Fruit fly (Drosophila melanogaster) whole organism: ENCODE data around the gene CG14357.

Experiments used
- CG8478 ChIP-seq: fragments of >200 bp; optimal IDR thresholded peaks from 2 replicates; lab custom pipeline; 2018; ENCODE audit warnings: inconsistent platforms
- Dll ChIP-seq: fragments of >200 bp; optimal IDR thresholded peaks from 2 replicates; lab custom pipeline; 2017
- EcR ChIP-seq, 2 experiments: fragments of >200 bp; optimal IDR thresholded peaks; 2 replicates each; lab custom pipeline; 2017; ENCODE audit warnings: missing biosample characterization in 2 of 2, missing genetic modification characterization in 2 of 2, missing genetic modification reagents in 2 of 2
- pan ChIP-seq: fragments of >200 bp; optimal IDR thresholded peaks from 2 replicates; lab custom pipeline; 2017
- psq ChIP-seq: fragments of >200 bp; optimal IDR thresholded peaks from 2 replicates; lab custom pipeline; 2017
- usp ChIP-seq: fragments of >200 bp; optimal IDR thresholded peaks from 2 replicates; lab custom pipeline; 2017; ENCODE audit warnings: missing biosample characterization, missing genetic modification characterization, mixed read lengths

CG14357 gene

dm6 chr3R:14112066-14112465 is at the start of gene CG14357:
CG14357 (minus strand) TSS chr3R:14112166.
- TF ChIP-seq EcR (GFP tag; optimal IDR thresholded peaks at IDR 0.05; lab: Kevin White, UChicago) (no peak), Dll (lab: Kevin White, UChicago) (no peak), pan (lab: Kevin White, UChicago) (no peak), psq (lab: Kevin White, UChicago) (no peak), CG8478 (no peak), usp (no peak)

dm6 chr3R:14160178-14160577 is 48.2 kb upstream of the CG14357 start, which contains the start of gene CG31327:
CG31327 (minus strand) TSS chr3R:14160278.
- TF ChIP-seq Dll (lab: Kevin White, UChicago): no peak
- no peak for TF ChIP-seq psq (lab: Kevin White, UChicago)
- TF ChIP-seq usp: no peak
- TF ChIP-seq pan (lab: Kevin White, UChicago): no peak
- no peak for TF ChIP-seq EcR (GFP tag; optimal IDR thresholded peaks at IDR 0.05; lab: Kevin White, UChicago)

dm6 chr3R:14157331-14157730 is 45.4 kb upstream of the CG14357 start, which contains the start of gene CG31533:
CG31533 (minus strand) TSS chr3R:14157431.
- no peak for TF ChIP-seq usp
- no peak for TF ChIP-seq CG8478
- no peak for TF ChIP-seq pan (lab: Kevin White, UChicago)
- TF ChIP-seq Dll (lab: Kevin White, UChicago): no peak
- no peak for TF ChIP-seq psq (lab: Kevin White, UChicago)
- TF ChIP-seq EcR (GFP tag; optimal IDR thresholded peaks at IDR 0.05; lab: Kevin White, UChicago): no peak

dm6 chr3R:14154341-14154740 is 42.4 kb upstream of the CG14357 start, which contains the start of gene CG44215:
CG44215 (minus strand) TSS chr3R:14154441.
- TF ChIP-seq usp (no peak), EcR (GFP tag; optimal IDR thresholded peaks at IDR 0.05; lab: Kevin White, UChicago) (no peak), pan (lab: Kevin White, UChicago) (no peak), psq (lab: Kevin White, UChicago) (no peak), Dll (lab: Kevin White, UChicago) (no peak), CG8478 (no peak)

- no peak for TF ChIP-seq pan (lab: Kevin White, UChicago)
- TF ChIP-seq psq (lab: Kevin White, UChicago): no peak
- TF ChIP-seq CG8478: no peak
- TF ChIP-seq EcR (GFP tag; optimal IDR thresholded peaks at IDR 0.05; lab: Kevin White, UChicago): no peak
- TF ChIP-seq usp: no peak
- no peak for TF ChIP-seq Dll (lab: Kevin White, UChicago)
Measured at dm6 chr3R:14153729-14154128, 41.8 kb upstream of the CG14357 start, which contains the start of gene Recs1. Recs1 (minus strand) TSS chr3R:14153829.

- no peak for TF ChIP-seq psq (lab: Kevin White, UChicago)
- no peak for TF ChIP-seq usp
- no peak for TF ChIP-seq CG8478
- no peak for TF ChIP-seq pan (lab: Kevin White, UChicago)
- no peak for TF ChIP-seq EcR (GFP tag; optimal IDR thresholded peaks at IDR 0.05; lab: Kevin White, UChicago)
Measured at dm6 chr3R:14152550-14152949, 40.6 kb upstream of the CG14357 start, which contains the start of gene CG42500. CG42500 (minus strand) TSS chr3R:14152650.

dm6 chr3R:14151840-14152239 is 39.9 kb upstream of the CG14357 start, which contains the start of gene CG14355:
CG14355 (minus strand) TSS chr3R:14151940.
- TF ChIP-seq psq (lab: Kevin White, UChicago) (no peak), usp (no peak), CG8478 (no peak), Dll (lab: Kevin White, UChicago) (no peak), pan (lab: Kevin White, UChicago) (no peak), EcR (GFP tag; optimal IDR thresholded peaks at IDR 0.05; lab: Kevin White, UChicago) (no peak)

dm6 chr3R:14140912-14141311 is 28.9 kb upstream of the CG14357 start:
- TF ChIP-seq Dll (lab: Kevin White, UChicago): no peak
- TF ChIP-seq CG8478: no peak
- no peak for TF ChIP-seq EcR (GFP tag; optimal IDR thresholded peaks at IDR 0.05; lab: Kevin White, UChicago)
- no peak for TF ChIP-seq usp
- no peak for TF ChIP-seq psq (lab: Kevin White, UChicago)
- no peak for TF ChIP-seq pan (lab: Kevin White, UChicago)

dm6 chr3R:14131972-14132371 is 20.0 kb upstream of the CG14357 start, which contains the start of gene CG14356:
CG14356 (minus strand) TSS chr3R:14132072.
- no peak for TF ChIP-seq Dll (lab: Kevin White, UChicago)
- TF ChIP-seq usp: no peak
- no peak for TF ChIP-seq psq (lab: Kevin White, UChicago)
- no peak for TF ChIP-seq CG8478
- no peak for TF ChIP-seq EcR (GFP tag; optimal IDR thresholded peaks at IDR 0.05; lab: Kevin White, UChicago)
- no peak for TF ChIP-seq pan (lab: Kevin White, UChicago)

dm6 chr3R:14125479-14126121 is 13.6 kb upstream of the CG14357 start, which contains the start of the genes 140up and Polr2B:
140up (minus strand) TSS chr3R:14125548.
Polr2B (plus strand) TSS chr3R:14125791.
- TF ChIP-seq Dll (lab: Kevin White, UChicago): no peak
- no peak for TF ChIP-seq CG8478
- no peak for TF ChIP-seq psq (lab: Kevin White, UChicago)
- TF ChIP-seq EcR (GFP tag; optimal IDR thresholded peaks at IDR 0.05; lab: Kevin White, UChicago): no peak

dm6 chr3R:14122347-14122812 is 10.4 kb upstream of the CG14357 start, which contains the start of the genes Abi and twf:
Abi (minus strand) TSS chr3R:14122420.
twf (plus strand) TSS chr3R:14122654.
- TF ChIP-seq usp (no peak), pan (lab: Kevin White, UChicago) (no peak), Dll (lab: Kevin White, UChicago) (no peak), CG8478 (no peak), EcR (GFP tag; optimal IDR thresholded peaks at IDR 0.05; lab: Kevin White, UChicago) (no peak), psq (lab: Kevin White, UChicago) (no peak)

dm6 chr3R:14118350-14118749 is 6.4 kb upstream of the CG14357 start, which contains the start of gene Kif19A:
Kif19A (minus strand) TSS chr3R:14118450.
- TF ChIP-seq CG8478: no peak
- no peak for TF ChIP-seq psq (lab: Kevin White, UChicago)
- no peak for TF ChIP-seq EcR (GFP tag; optimal IDR thresholded peaks at IDR 0.05; lab: Kevin White, UChicago)
- TF ChIP-seq usp: no peak
- no peak for TF ChIP-seq Dll (lab: Kevin White, UChicago)
- TF ChIP-seq pan (lab: Kevin White, UChicago): no peak
